Worm (Caenorhabditis elegans): ENCODE data around the gene acs-6.

ce11 chrII:7112780-7113179, 51.0 kb downstream of the acs-6 start, which contains the start of gene F10E7.6:
- TF ChIP-seq mab-5 (tag; optimal IDR thresholded peaks at IDR 0.05): no peak
- TF ChIP-seq ces-1 (GFP tag; optimal IDR thresholded peaks at IDR 0.05): no peak
- TF ChIP-seq ztf-11 (tag; optimal IDR thresholded peaks at IDR 0.05): no peak
- no peak for TF ChIP-seq mep-1 (tag; optimal IDR thresholded peaks at IDR 0.05)
- no peak for TF ChIP-seq nhr-76 (tag; optimal IDR thresholded peaks at IDR 0.05)
- no peak for TF ChIP-seq unc-62 (GFP tag; optimal IDR thresholded peaks at IDR 0.05)
